Worm (Caenorhabditis elegans) whole organism, L4/young adult: ENCODE measurements around the gene hlh-28.

Source experiments
- W03F9.2 ChIP-seq: fragments of 150-350 bp; optimal IDR thresholded peaks from 2 replicates; lab custom pipeline; 2014; ENCODE audit warnings: missing biosample characterization, missing genetic modification characterization
- dao-5 ChIP-seq: sonication (generic microtip); optimal IDR thresholded peaks from 2 replicates; lab custom pipeline; 2016; ENCODE audit warnings: missing genotype, missing genetic modification characterization, moderate library complexity, missing compliant biosample characterization

DNA sequence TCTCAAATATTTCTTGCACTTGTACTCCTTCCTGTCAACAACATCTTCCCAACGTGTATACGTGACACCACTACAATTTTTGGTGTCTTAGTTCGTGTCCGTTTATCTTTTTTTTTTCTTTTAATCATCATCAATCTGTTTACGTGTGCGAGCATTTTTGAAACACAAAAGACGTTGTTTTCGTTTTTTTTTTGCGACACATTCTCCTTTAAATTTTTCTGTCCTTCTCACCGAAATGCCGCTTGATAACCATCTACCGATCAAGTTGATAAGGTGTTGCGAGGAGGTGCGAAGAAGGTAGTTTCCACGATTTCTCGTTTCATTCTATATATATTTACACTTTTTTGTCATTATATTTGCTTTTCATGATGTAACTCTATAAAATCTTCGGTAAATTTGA, 40.3 kb upstream of the hlh-28 start:
- no peak for TF ChIP-seq W03F9.2 (tag; lab: Kevin White, UChicago)
- TF ChIP-seq dao-5 (tag; lab: Kevin White, UChicago): no peak
